Fruit fly (Drosophila melanogaster): Measurements from ENCODE around the gene Ugt37B1.

dm6 chr2L:6228532-6228931, 3.7 kb downstream of the Ugt37B1 start:
- TF ChIP-seq lz (GFP tag; optimal IDR thresholded peaks at IDR 0.05) (no peak), eg (GFP tag; IDR thresholded peaks at IDR 0.05) (no peak), fd85E (GFP tag; optimal IDR thresholded peaks at IDR 0.05) (no peak), Sox102F (GFP tag; optimal IDR thresholded peaks at IDR 0.05) (no peak), CG6854 (GFP tag; optimal IDR thresholded peaks at IDR 0.05) (no peak), CG11902 (GFP tag; optimal IDR thresholded peaks at IDR 0.05) (no peak), CG11294 (GFP tag; IDR thresholded peaks at IDR 0.05) (no peak)
